Worm (Caenorhabditis elegans) whole organism, L3 larva: ENCODE measurements around the gene C53D6.6.

Experiments
- ceh-9 ChIP-seq: sonication (generic microtip); optimal IDR thresholded peaks from 2 replicates; lab custom pipeline; 2018; ENCODE audit warnings: missing biosample characterization, missing genetic modification characterization
- skn-1 ChIP-seq: fragments of 150-350 bp; optimal IDR thresholded peaks from 2 replicates; lab custom pipeline; 2014; ENCODE audit warnings: missing biosample characterization, missing genetic modification characterization
- snpc-4 ChIP-seq: fragments of 150-350 bp; optimal IDR thresholded peaks from 2 replicates; lab custom pipeline; 2014; ENCODE audit warnings: missing biosample characterization, missing genetic modification characterization

- TF ChIP-seq snpc-4 (tag; lab: Kevin White, UChicago) (no peak), ceh-9 (no peak), skn-1 (tag; lab: Kevin White, UChicago) (no peak)
These were observed 31.3 kb downstream of the C53D6.6 start for ce11 chrIV:9001184-9001583.
